Worm (Caenorhabditis elegans) whole organism, L4 larva: ENCODE data around the gene F16H6.10.

Source experiments
- F10B5.3 ChIP-seq: sonication (generic microtip); optimal IDR thresholded peaks from 2 replicates; lab custom pipeline; 2016; ENCODE audit warnings: mild to moderate bottlenecking, missing genetic modification characterization, missing compliant biosample characterization
- F26F4.8 ChIP-seq: fragments of 200-800 bp; sonication (Bioruptor generic); conservative IDR thresholded peaks from 2 replicates; pipeline ENCODE4 v1.3.6; 2022; ENCODE audit warnings: missing genetic modification characterization, missing compliant biosample characterization
- T26A8.4 ChIP-seq: fragments of 200-800 bp; sonication (Bioruptor generic); IDR thresholded peaks from 2 replicates; pipeline ENCODE4 v1.3.6; 2022; ENCODE audit warnings: missing genetic modification characterization, missing compliant biosample characterization
- Y105C5A.15 ChIP-seq: fragments of 200-800 bp; sonication (Bioruptor generic); IDR thresholded peaks from 2 replicates; pipeline ENCODE4 v1.3.6; 2022; ENCODE audit warnings: missing genetic modification characterization, missing compliant biosample characterization
- Y75B8A.6 ChIP-seq: fragments of 200-800 bp; sonication (Bioruptor generic); IDR thresholded peaks from 2 replicates; pipeline ENCODE4 v1.3.6; 2022; ENCODE audit warnings: missing genetic modification reagents, missing genetic modification characterization, missing compliant biosample characterization
- ZK337.2 ChIP-seq: fragments of 200-800 bp; sonication (Bioruptor generic); IDR thresholded peaks from 2 replicates; pipeline ENCODE4 v1.3.6; 2022; ENCODE audit warnings: missing genetic modification reagents, missing genetic modification characterization, missing compliant biosample characterization
- aha-1 ChIP-seq: fragments of 150-350 bp; peaks from one replicate; lab custom pipeline; 2014; ENCODE audit warnings: missing biosample characterization, missing genetic modification characterization
- aly-2 ChIP-seq: sonication (generic microtip); optimal IDR thresholded peaks from 2 replicates; lab custom pipeline; 2018; ENCODE audit warnings: missing biosample characterization, missing genetic modification characterization
- arid-1 ChIP-seq: fragments of 200-800 bp; sonication (Bioruptor generic); conservative IDR thresholded peaks from 2 replicates; pipeline ENCODE4 v1.3.6; 2022; ENCODE audit warnings: missing genetic modification reagents, missing genetic modification characterization, missing compliant biosample characterization
- ceh-82 ChIP-seq: sonication (generic microtip); optimal IDR thresholded peaks from 2 replicates; lab custom pipeline; 2017; ENCODE audit warnings: missing biosample characterization, missing genetic modification characterization
- daf-16 ChIP-seq, 3 experiments: sonication (generic microtip); optimal IDR thresholded peaks; 2 replicates each; lab custom pipeline; 2016 to 2017; ENCODE audit warnings: missing genetic modification characterization in 3 of 3, missing genetic modification reagents in 3 of 3, mild to moderate bottlenecking in 2 of 3, missing compliant biosample characterization in 2 of 3, missing biosample characterization in 1 of 3, moderate library complexity in 1 of 3
- dmd-6 ChIP-seq: fragments of 200-800 bp; sonication (Bioruptor generic); IDR thresholded peaks from 2 replicates; pipeline ENCODE4 v1.3.6; 2022; ENCODE audit warnings: missing genetic modification reagents, missing genetic modification characterization, missing compliant biosample characterization
- dmd-9 ChIP-seq: fragments of 200-800 bp; sonication (Bioruptor generic); IDR thresholded peaks from 2 replicates; pipeline ENCODE4 v1.3.6; 2022; ENCODE audit warnings: missing genetic modification reagents, missing genetic modification characterization, missing compliant biosample characterization
- dpl-1 ChIP-seq: fragments of 150-350 bp; optimal IDR thresholded peaks from 2 replicates; lab custom pipeline; 2014; ENCODE audit warnings: missing biosample characterization, missing genetic modification reagents, missing genetic modification characterization
- dve-1 ChIP-seq: sonication (generic microtip); optimal IDR thresholded peaks from 2 replicates; lab custom pipeline; 2017; ENCODE audit warnings: antibody characterized with exemption, mild to moderate bottlenecking, missing genetic modification characterization, missing compliant biosample characterization; ENCODE audit not compliant: insufficient read depth
- egl-27 ChIP-seq: sonication (generic microtip); optimal IDR thresholded peaks from 3 replicates; lab custom pipeline; 2017; ENCODE audit warnings: missing biosample characterization, missing genetic modification reagents, missing genetic modification characterization
- egl-43 ChIP-seq: fragments of 200-800 bp; sonication (Bioruptor generic); IDR thresholded peaks from 2 replicates; pipeline ENCODE4 v1.3.6; 2022; ENCODE audit warnings: missing genetic modification reagents, missing genetic modification characterization, missing compliant biosample characterization
- fos-1 ChIP-seq: fragments of 150-350 bp; optimal IDR thresholded peaks from 2 replicates; lab custom pipeline; 2014; ENCODE audit warnings: missing biosample characterization, missing genetic modification characterization
- gei-8 ChIP-seq: fragments of 200-800 bp; sonication (Bioruptor generic); optimal IDR thresholded peaks from 2 replicates; lab custom pipeline; 2018; ENCODE audit warnings: mild to moderate bottlenecking, missing genetic modification characterization, missing compliant biosample characterization
- hlh-11 ChIP-seq: fragments of 200-800 bp; sonication (Bioruptor generic); optimal IDR thresholded peaks from 2 replicates; lab custom pipeline; 2018; ENCODE audit warnings: mild to moderate bottlenecking, missing genetic modification characterization, missing compliant biosample characterization
- lim-7 ChIP-seq: fragments of 200-800 bp; sonication (Bioruptor generic); IDR thresholded peaks from 2 replicates; pipeline ENCODE4 v1.3.6; 2022; ENCODE audit warnings: missing genetic modification characterization, missing compliant biosample characterization
- lin-1 ChIP-seq: fragments of 200-800 bp; sonication (Bioruptor generic); IDR thresholded peaks from 2 replicates; pipeline ENCODE4 v1.3.6; 2022; ENCODE audit warnings: missing genetic modification reagents, missing genetic modification characterization, missing compliant biosample characterization
- lin-13 ChIP-seq: fragments of 150-350 bp; optimal IDR thresholded peaks from 2 replicates; lab custom pipeline; 2014; ENCODE audit warnings: missing biosample characterization, missing genetic modification reagents, missing genetic modification characterization
- lin-39 ChIP-seq: fragments of 150-350 bp; optimal IDR thresholded peaks from 2 replicates; lab custom pipeline; 2014; ENCODE audit warnings: missing biosample characterization, missing genetic modification reagents, missing genetic modification characterization
- lir-3 ChIP-seq: sonication (generic microtip); optimal IDR thresholded peaks from 2 replicates; lab custom pipeline; 2016; ENCODE audit warnings: mild to moderate bottlenecking, missing genetic modification characterization, missing compliant biosample characterization
- madf-9 ChIP-seq: fragments of 200-800 bp; sonication (Bioruptor generic); conservative IDR thresholded peaks from 2 replicates; pipeline ENCODE4 v1.3.6; 2022; ENCODE audit warnings: missing genetic modification reagents, missing genetic modification characterization, missing compliant biosample characterization
- nhr-102 ChIP-seq: sonication (generic microtip); optimal IDR thresholded peaks from 2 replicates; lab custom pipeline; 2016; ENCODE audit warnings: mild to moderate bottlenecking, missing genetic modification characterization, moderate library complexity, missing compliant biosample characterization
- nhr-237 ChIP-seq: sonication (generic microtip); optimal IDR thresholded peaks from 2 replicates; lab custom pipeline; 2017; ENCODE audit warnings: missing biosample characterization, missing genetic modification characterization
- nhr-28 ChIP-seq: fragments of 150-350 bp; optimal IDR thresholded peaks from 2 replicates; lab custom pipeline; 2014; ENCODE audit warnings: missing biosample characterization, missing genetic modification characterization
- nhr-41 ChIP-seq: fragments of 200-800 bp; sonication (Bioruptor generic); IDR thresholded peaks from 2 replicates; pipeline ENCODE4 v1.3.6; 2022; ENCODE audit warnings: missing genetic modification reagents, missing genetic modification characterization, missing compliant biosample characterization
- pqm-1 ChIP-seq: sonication (generic microtip); optimal IDR thresholded peaks from 2 replicates; lab custom pipeline; 2017; ENCODE audit warnings: missing biosample characterization, missing genetic modification characterization
- skn-1 ChIP-seq: fragments of 150-350 bp; optimal IDR thresholded peaks from 2 replicates; lab custom pipeline; 2014; ENCODE audit warnings: missing biosample characterization, missing genetic modification characterization
- spr-1 ChIP-seq: sonication (generic microtip); optimal IDR thresholded peaks from 2 replicates; lab custom pipeline; 2016; ENCODE audit warnings: mild to moderate bottlenecking, missing genetic modification characterization, missing compliant biosample characterization
- vab-7 ChIP-seq: fragments of 200-800 bp; sonication (Bioruptor generic); IDR thresholded peaks from 2 replicates; pipeline ENCODE4 v1.3.6; 2022; ENCODE audit warnings: missing genetic modification reagents, missing genetic modification characterization, missing compliant biosample characterization

Gene F16H6.10

ce11 chrV:18265514-18265913 is 41.3 kb upstream of the F16H6.10 start:
- TF ChIP-seq Y105C5A.15 (no peak), aha-1 (tag; lab: Kevin White, UChicago) (peak; percentile 91)

- no peak for TF ChIP-seq egl-43
- TF ChIP-seq lin-13: no peak
- TF ChIP-seq lim-7 (GFP tag; lab: Robert Waterston, UW): no peak
- no peak for TF ChIP-seq Y75B8A.6 (GFP tag; lab: Robert Waterston, UW)
These were observed 30.2 kb upstream of the F16H6.10 start, which contains the start of gene R10E8.5 for ce11 chrV:18254483-18254882. Gene R10E8.5, plus strand, starts transcription at chrV:18254783.

ce11 chrV:18253494-18253893 is 29.2 kb upstream of the F16H6.10 start, which contains the start of gene R10E8.2:
Gene R10E8.2, plus strand, starts transcription at chrV:18253794.
- TF ChIP-seq pqm-1 (tag; lab: Kevin White, UChicago) (no peak), aly-2 (tag; lab: Kevin White, UChicago) (no peak), dmd-9 (GFP tag; lab: Robert Waterston, UW) (no peak)
- TF ChIP-seq, all 104 proteins: peak for 0

ce11 chrV:18252239-18252638 is 28.0 kb upstream of the F16H6.10 start, which contains the start of gene R10E8.1:
Gene R10E8.1, minus strand, starts transcription at chrV:18252416.
- TF ChIP-seq dpl-1 (GFP tag; lab: Kevin White, UChicago) (no peak), lir-3 (tag; lab: Kevin White, UChicago) (no peak), pqm-1 (tag; lab: Kevin White, UChicago) (peak; percentile 15), gei-8 (no peak), nhr-28 (peak; percentile 57), T26A8.4 (GFP tag; lab: Robert Waterston, UW) (no peak), nhr-102 (tag; lab: Kevin White, UChicago) (no peak), Y105C5A.15 (no peak), nhr-237 (no peak), fos-1 (no peak), vab-7 (GFP tag; lab: Robert Waterston, UW) (no peak), arid-1 (GFP tag; lab: Robert Waterston, UW) (no peak), egl-27 (tag; lab: Kevin White, UChicago) (no peak)

ce11 chrV:18246077-18246476 is 21.8 kb upstream of the F16H6.10 start:
- TF ChIP-seq dmd-6 (GFP tag; lab: Robert Waterston, UW): peak; percentile 36; the same call in 1 of the 2 replicates
- peak; percentile 29 for TF ChIP-seq dve-1
- TF ChIP-seq nhr-28: peak; percentile 63
- TF ChIP-seq ZK337.2 (GFP tag; lab: Robert Waterston, UW): no peak
- TF ChIP-seq daf-16 (GFP tag; optimal IDR thresholded peaks at IDR 0.05; lab: Kevin White, UChicago): no peak
- TF ChIP-seq daf-16 (tag; optimal IDR thresholded peaks at IDR 0.05; lab: Kevin White, UChicago): peak; percentile 49
- TF ChIP-seq pqm-1 (tag; lab: Kevin White, UChicago): peak; percentile 77
- no peak for TF ChIP-seq ceh-82 (tag; lab: Kevin White, UChicago)

ce11 chrV:18244408-18244807 is 20.2 kb upstream of the F16H6.10 start:
- no peak for TF ChIP-seq skn-1 (tag; lab: Kevin White, UChicago)
- no peak for TF ChIP-seq lin-39
- no peak for TF ChIP-seq lir-3 (tag; lab: Kevin White, UChicago)
- no peak for TF ChIP-seq hlh-11 (tag; lab: Kevin White, UChicago)
- no peak for TF ChIP-seq spr-1 (tag; lab: Kevin White, UChicago)
- TF ChIP-seq nhr-41 (GFP tag; lab: Robert Waterston, UW): no peak
- TF ChIP-seq dve-1: peak; percentile 17
- no peak for TF ChIP-seq madf-9
- peak; percentile 34 for TF ChIP-seq aha-1 (tag; lab: Kevin White, UChicago)
- no peak for TF ChIP-seq lin-1 (GFP tag; lab: Robert Waterston, UW)
- no peak for TF ChIP-seq F26F4.8
- TF ChIP-seq pqm-1 (tag; lab: Kevin White, UChicago): peak; percentile 30
- TF ChIP-seq daf-16 (GFP tag; optimal IDR thresholded peaks at IDR 0.05; lab: Kevin White, UChicago): no peak
- TF ChIP-seq daf-16 (tag; optimal IDR thresholded peaks at IDR 0.05; lab: Kevin White, UChicago): peak; percentile 28
- TF ChIP-seq nhr-28: peak; percentile 77
- no peak for TF ChIP-seq F10B5.3 (tag; lab: Kevin White, UChicago)
- TF ChIP-seq Y105C5A.15: no peak
